Worm (Caenorhabditis elegans) whole organism, young adult: ENCODE data around the gene tatn-1.

Source experiments
- B0019.2 ChIP-seq: fragments of 200-800 bp; sonication (Bioruptor generic); conservative IDR thresholded peaks from 2 replicates; pipeline ENCODE4 v1.3.6; 2022; ENCODE audit warnings: missing genetic modification reagents, missing genetic modification characterization, missing compliant biosample characterization
- F23B12.7 ChIP-seq: sonication (generic microtip); optimal IDR thresholded peaks from 2 replicates; lab custom pipeline; 2017; ENCODE audit warnings: missing genetic modification characterization, mild to moderate bottlenecking, missing compliant biosample characterization, antibody characterized with exemption, moderate library complexity; ENCODE audit not compliant: insufficient read depth
- F57C9.4 ChIP-seq: sonication (generic microtip); optimal IDR thresholded peaks from 2 replicates; lab custom pipeline; 2017; ENCODE audit warnings: mild to moderate bottlenecking, missing genetic modification characterization, missing compliant biosample characterization
- K12H6.12 ChIP-seq: fragments of 200-800 bp; sonication (Bioruptor generic); optimal IDR thresholded peaks from 2 replicates; lab custom pipeline; 2018; ENCODE audit warnings: mild to moderate bottlenecking, missing genetic modification characterization, missing compliant biosample characterization
- ama-1 ChIP-seq, 3 experiments: fragments of 150-350 bp in 1 of 3; sonication (generic microtip) in 2 of 3; optimal IDR thresholded peaks; 2 replicates each; lab custom pipeline; 2014 to 2018; ENCODE audit warnings: missing biosample characterization in 2 of 3, missing genetic modification characterization in 2 of 3, missing genetic modification reagents in 2 of 3
- ceh-40 ChIP-seq: fragments of 200-800 bp; sonication (Bioruptor generic); IDR thresholded peaks from 2 replicates; pipeline ENCODE4 v1.3.6; 2022; ENCODE audit warnings: missing genetic modification characterization, missing compliant biosample characterization
- ekl-4 ChIP-seq: fragments of 200-800 bp; sonication (Bioruptor generic); IDR thresholded peaks from 2 replicates; pipeline ENCODE4 v1.3.6; 2022; ENCODE audit warnings: missing genetic modification reagents, missing genetic modification characterization, missing compliant biosample characterization
- lin-40 ChIP-seq: sonication (generic microtip); optimal IDR thresholded peaks from 2 replicates; lab custom pipeline; 2016; ENCODE audit warnings: missing genetic modification characterization, mild to moderate bottlenecking, missing compliant biosample characterization, missing genotype, missing genetic modification reagents
- lin-54 ChIP-seq: fragments of 200-800 bp; sonication (Bioruptor generic); optimal IDR thresholded peaks from 2 replicates; lab custom pipeline; 2018; ENCODE audit warnings: mild to moderate bottlenecking, missing genetic modification characterization, missing compliant biosample characterization
- nfya-2 ChIP-seq: fragments of 200-800 bp; sonication (Bioruptor generic); IDR thresholded peaks from 2 replicates; pipeline ENCODE4 v1.3.6; 2022; ENCODE audit warnings: missing genetic modification reagents, missing genetic modification characterization, missing compliant biosample characterization
- pbrm-1 ChIP-seq: fragments of 200-800 bp; sonication (Bioruptor generic); IDR thresholded peaks from 2 replicates; pipeline ENCODE4 v1.3.6; 2022; ENCODE audit warnings: missing genetic modification reagents, missing genetic modification characterization, missing compliant biosample characterization
- pha-4 ChIP-seq: fragments of 150-350 bp; sonication (generic microtip); optimal IDR thresholded peaks from 2 replicates; lab custom pipeline; 2014; ENCODE audit warnings: missing biosample characterization, missing genetic modification reagents, missing genetic modification characterization
- unc-62 ChIP-seq: fragments of 150-350 bp; optimal IDR thresholded peaks from 2 replicates; lab custom pipeline; 2014; ENCODE audit warnings: missing biosample characterization, missing genetic modification reagents, missing genetic modification characterization

DNA sequence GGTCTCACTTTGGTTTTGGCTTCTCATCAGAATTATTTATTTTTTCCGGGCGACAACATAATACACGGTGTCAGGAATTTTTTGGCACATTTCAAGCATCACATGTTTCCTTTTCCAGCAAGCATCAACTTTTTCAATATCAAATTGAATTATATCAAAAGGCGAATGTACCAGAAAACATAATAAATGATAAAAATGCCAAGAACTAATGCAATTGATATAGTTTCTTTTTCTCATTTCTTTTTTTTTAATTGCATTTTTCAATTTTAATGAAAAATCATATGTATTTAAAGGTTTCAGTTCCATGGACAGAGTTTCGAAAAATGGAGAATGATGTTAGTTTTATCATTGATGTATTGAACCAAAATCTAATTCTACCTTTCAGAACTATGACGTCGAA, 40.7 kb downstream of the tatn-1 start, which contains the start of gene dpf-2:
- TF ChIP-seq B0019.2 (GFP tag; lab: Robert Waterston, UW): no peak
- no peak for TF ChIP-seq lin-54
- TF ChIP-seq unc-62 (GFP tag; lab: Kevin White, UChicago): no peak
- TF ChIP-seq ceh-40 (GFP tag; lab: Robert Waterston, UW): no peak
- no peak for TF ChIP-seq ama-1 (optimal IDR thresholded peaks at IDR 0.05; lab: Kevin White, UChicago)
- TF ChIP-seq ama-1 (GFP tag; optimal IDR thresholded peaks at IDR 0.05; lab: Kevin White, UChicago): no peak
- no peak for TF ChIP-seq F23B12.7 (tag; lab: Kevin White, UChicago)
- no peak for TF ChIP-seq pbrm-1 (GFP tag; lab: Robert Waterston, UW)
- no peak for TF ChIP-seq F57C9.4 (tag; lab: Kevin White, UChicago)
- TF ChIP-seq ekl-4 (GFP tag; lab: Robert Waterston, UW): no peak
- no peak for TF ChIP-seq pha-4 (tag; lab: Kevin White, UChicago)
- TF ChIP-seq lin-40: no peak
- no peak for TF ChIP-seq nfya-2 (GFP tag; lab: Robert Waterston, UW)
- no peak for TF ChIP-seq K12H6.12 (tag; lab: Kevin White, UChicago)
